Fruit fly (Drosophila melanogaster): Measurements from ENCODE around the gene CG7006.

CG7006 gene

DNA sequence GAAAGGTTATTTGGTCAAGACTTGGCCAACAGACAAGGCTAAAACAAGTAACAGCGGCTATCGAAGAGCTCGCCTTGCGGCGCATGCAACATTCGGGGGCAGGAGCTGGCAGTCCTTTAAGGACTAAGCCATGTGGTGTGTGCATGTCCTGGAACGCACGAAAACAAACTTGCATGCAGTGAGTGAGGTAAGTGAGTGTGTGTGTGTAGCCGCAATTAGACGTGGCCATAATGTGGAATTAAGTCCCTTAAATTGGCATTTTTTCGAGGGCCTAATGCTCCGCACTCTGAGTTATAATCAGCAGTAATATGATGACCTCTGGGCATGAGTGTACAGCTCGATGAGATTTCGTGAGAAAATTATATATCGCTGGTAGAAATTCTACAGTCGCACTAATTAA, 16.8 kb upstream of the CG7006 start, which contains the start of gene sosie:
TSS of gene sosie (plus strand) at position 301 of the 400 bp plus-strand sequence.
- TF ChIP-seq CG17801 (GFP tag; optimal IDR thresholded peaks at IDR 0.05; ENCODE audit: partially characterized antibody), result no peak

DNA sequence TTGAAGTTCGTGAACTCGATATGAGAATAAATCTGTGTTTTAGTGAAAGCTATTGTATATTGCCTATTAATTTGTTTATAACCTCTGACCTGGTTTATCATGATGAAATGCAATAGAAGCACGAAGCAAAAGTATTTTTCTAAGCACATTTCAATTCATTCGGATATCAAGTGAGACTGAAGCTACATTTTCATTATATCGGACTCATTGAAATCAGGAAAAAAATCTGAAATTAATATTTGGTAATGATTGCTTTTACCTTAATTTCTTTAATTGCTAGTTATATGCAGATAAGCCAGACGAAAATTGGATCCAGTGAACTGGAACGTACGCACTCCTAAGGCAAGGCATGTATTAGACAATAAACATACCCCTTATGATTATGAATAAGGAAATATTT, 9.4 kb upstream of the CG7006 start, which contains the start of gene CG33658:
TSS of gene CG33658 (minus strand) at position 101 of the 400 bp plus-strand sequence.
- no peak for TF ChIP-seq CG17801 (GFP tag; optimal IDR thresholded peaks at IDR 0.05; ENCODE audit: partially characterized antibody)

DNA sequence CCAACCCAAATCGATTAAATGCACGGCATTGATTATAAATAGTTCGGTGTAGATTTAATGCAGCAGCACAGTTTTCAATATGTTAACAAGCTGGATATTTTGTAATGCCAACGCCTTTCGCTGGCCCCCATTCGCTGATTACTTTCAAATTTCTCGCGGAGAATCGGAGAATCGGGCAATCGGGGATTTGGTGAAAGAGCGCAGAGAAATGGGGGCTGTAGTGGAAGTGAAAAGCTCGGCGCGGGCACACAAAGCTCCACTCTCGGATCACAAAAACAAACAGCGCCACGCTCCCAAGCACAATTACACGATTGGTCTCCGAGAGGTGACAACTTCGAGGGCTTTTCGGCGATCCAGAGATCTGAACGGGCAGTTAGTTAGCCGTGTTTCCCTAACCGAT, 8.8 kb upstream of the CG7006 start, which contains the start of gene Esp:
TSS of gene Esp (plus strand) at position 301 of the 400 bp plus-strand sequence.
- no peak for TF ChIP-seq CG17801 (GFP tag; optimal IDR thresholded peaks at IDR 0.05; ENCODE audit: partially characterized antibody)

- no peak for TF ChIP-seq CG17801 (GFP tag; optimal IDR thresholded peaks at IDR 0.05; ENCODE audit: partially characterized antibody)
These were observed 5.3 kb upstream of the CG7006 start for dm6 chr3R:24845148-24845547.

- TF ChIP-seq CG17801 (GFP tag; optimal IDR thresholded peaks at IDR 0.05; ENCODE audit: partially characterized antibody), result peak; percentile 71
These were observed 4.2 kb upstream of the CG7006 start for dm6 chr3R:24845952-24846848.

dm6 chr3R:24851429-24851828, 1.0 kb downstream of the CG7006 start, which contains the start of gene Nct:
TSS of gene Nct (plus strand) at chr3R:24851601.
- TF ChIP-seq CG17801 (GFP tag; optimal IDR thresholded peaks at IDR 0.05; ENCODE audit: partially characterized antibody), result peak; percentile 40

DNA sequence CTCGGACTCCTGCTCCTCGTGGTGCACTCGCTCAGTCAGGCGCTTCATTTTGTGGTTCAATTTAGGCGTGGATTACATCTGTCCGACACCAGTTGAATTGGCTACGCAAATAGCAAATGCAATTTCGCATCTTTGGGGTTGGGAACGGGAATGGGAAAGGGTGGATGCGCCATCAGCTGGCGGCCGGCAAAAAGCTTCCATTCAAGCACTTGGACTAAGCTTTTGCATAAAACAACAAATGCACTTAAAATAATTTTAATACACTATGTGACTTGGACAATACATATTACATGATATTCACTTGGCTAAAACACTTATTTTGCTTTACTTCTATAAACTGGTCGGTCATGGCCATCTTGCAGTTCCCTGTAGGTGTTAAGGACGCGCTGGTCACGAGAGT, 5.7 kb downstream of the CG7006 start, which contains the start of gene HDAC11:
TSS of gene HDAC11 (minus strand) at position 101 of the 400 bp plus-strand sequence.
- TF ChIP-seq CG17801 (GFP tag; optimal IDR thresholded peaks at IDR 0.05; ENCODE audit: partially characterized antibody), result no peak

DNA sequence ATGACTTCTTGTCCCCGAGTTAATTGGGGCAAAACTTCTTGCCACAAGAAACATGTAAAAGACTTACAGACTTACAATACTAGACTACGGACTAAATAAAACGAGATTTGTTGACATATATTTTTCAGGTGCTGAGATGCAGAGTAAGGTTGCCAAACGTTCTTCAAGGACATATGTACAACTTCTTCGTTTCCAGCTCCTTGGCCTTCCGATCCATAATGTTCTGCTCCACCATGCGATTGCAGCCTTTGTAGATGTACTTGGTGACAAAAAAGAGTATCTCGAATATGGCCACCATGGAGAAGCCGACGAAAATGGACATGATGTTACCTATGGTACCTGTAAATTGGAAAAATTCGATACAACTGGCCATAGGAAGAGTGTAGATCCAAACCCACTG, 7.0 kb downstream of the CG7006 start, which contains the start of gene CAH4:
TSS of gene CAH4 (minus strand) at position 101 of the 400 bp plus-strand sequence.
- no peak for TF ChIP-seq CG17801 (GFP tag; optimal IDR thresholded peaks at IDR 0.05; ENCODE audit: partially characterized antibody)

- TF ChIP-seq CG17801 (GFP tag; optimal IDR thresholded peaks at IDR 0.05; ENCODE audit: partially characterized antibody), result no peak
These were observed 9.3 kb downstream of the CG7006 start, which contains the start of gene ppk22 for dm6 chr3R:24859701-24860100. TSS of gene ppk22 (minus strand) at chr3R:24859801.

DNA sequence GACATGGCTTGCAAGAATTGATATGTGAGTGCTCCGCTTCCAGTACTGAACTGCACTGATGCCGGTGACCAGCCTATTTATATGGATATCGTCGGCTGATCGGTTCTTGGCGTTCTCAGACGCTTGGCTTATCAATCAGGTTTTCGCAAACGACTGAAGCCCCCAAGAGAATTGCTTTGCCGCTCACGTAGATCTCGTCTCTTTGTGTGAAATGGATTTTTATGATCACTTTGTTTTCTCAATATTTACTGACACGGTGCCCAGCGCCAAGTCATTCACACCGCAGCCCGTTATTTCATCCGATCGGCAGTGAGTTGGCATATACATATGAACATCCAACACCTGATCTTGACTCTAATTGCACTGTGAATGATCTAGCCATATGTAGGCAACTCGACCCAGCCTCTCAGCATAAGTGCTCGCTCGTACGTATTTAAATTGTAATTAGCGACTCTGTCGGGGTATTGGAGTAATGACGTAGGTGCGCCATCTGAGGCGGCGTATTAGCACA, 9.9 kb downstream of the CG7006 start, which contains the start of gene CG13639:
TSS of gene CG13639 (minus strand) at position 51 of the 511 bp plus-strand sequence.
- no peak for TF ChIP-seq CG17801 (GFP tag; optimal IDR thresholded peaks at IDR 0.05; ENCODE audit: partially characterized antibody)

dm6 chr3R:24862065-24862464, 11.6 kb downstream of the CG7006 start, which contains the start of gene CG13640:
TSS of gene CG13640 (minus strand) at chr3R:24862165.
- no peak for TF ChIP-seq CG17801 (GFP tag; optimal IDR thresholded peaks at IDR 0.05; ENCODE audit: partially characterized antibody)

DNA sequence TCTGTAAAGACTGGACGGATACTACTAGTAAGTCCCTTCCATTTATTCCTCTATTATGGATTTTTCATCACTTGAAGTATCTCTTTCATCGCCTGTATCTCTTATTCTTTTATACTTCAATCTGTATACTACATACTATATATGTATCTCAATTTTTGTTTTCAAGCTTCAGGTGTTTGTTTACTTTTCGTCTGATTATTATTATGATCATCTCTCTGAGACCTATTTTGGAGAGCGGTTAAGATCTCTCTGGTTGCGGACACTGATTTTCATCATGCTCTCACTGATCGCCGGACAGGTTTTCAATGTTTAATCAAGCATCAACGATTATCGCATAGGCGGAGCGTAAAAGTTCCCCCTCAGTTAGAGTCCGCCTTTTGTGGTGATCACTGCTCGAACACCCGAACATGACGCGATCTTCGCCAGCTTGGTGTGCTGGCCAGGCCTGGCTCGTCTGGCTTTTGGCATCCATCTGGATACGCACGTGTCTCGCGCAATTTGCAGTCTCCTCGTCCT, 12.2 kb downstream of the CG7006 start, which contains the start of gene CG7016:
TSS of gene CG7016 (plus strand) at position 358 of the 516 bp plus-strand sequence.
- TF ChIP-seq CG17801 (GFP tag; optimal IDR thresholded peaks at IDR 0.05; ENCODE audit: partially characterized antibody), result no peak

- TF ChIP-seq CG17801 (GFP tag; optimal IDR thresholded peaks at IDR 0.05; ENCODE audit: partially characterized antibody), result no peak
These were observed 13.5 kb downstream of the CG7006 start for dm6 chr3R:24863894-24864293.

DNA sequence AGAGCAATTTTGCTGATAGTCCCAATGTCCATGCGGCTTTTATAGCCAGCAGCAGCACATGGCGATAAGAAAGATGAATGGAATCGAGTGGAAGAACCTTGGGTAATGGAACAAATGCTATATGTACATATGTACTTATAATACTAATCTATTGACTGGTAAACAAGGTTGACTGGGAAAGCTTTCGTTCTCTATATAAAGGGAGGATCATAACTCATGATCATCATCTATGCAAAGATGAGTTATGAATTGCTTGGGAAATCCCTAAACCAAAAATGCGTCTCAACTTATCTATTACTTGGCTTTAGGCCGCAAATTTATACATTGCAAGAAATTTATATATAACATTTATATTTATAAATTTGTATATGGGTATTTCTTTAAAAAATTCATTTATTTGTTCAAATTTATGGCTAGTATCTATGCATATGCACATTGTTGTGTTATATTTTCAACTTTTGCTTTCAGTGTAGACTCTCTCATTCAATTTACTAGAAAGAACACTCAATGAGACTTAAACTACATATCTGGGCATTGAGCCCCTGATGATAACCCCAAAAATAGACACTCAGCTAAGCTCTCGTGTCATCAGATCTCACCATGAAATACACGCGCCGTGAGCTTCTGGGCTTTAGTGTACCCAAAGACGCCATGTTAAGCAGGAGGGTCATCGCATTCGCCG, 14.4 kb downstream of the CG7006 start, which contains the start of the genes Srg1 and Elal:
TSS of gene Srg1 (minus strand) at position 14 of the 682 bp plus-strand sequence.
TSS of gene Elal (plus strand) at position 632 of the 682 bp plus-strand sequence.
- no peak for TF ChIP-seq CG17801 (GFP tag; optimal IDR thresholded peaks at IDR 0.05; ENCODE audit: partially characterized antibody)

Measured in ovary, adult (tissue).